Worm (Caenorhabditis elegans): ENCODE data around the gene cubn-1.

The cubn-1 gene

DNA sequence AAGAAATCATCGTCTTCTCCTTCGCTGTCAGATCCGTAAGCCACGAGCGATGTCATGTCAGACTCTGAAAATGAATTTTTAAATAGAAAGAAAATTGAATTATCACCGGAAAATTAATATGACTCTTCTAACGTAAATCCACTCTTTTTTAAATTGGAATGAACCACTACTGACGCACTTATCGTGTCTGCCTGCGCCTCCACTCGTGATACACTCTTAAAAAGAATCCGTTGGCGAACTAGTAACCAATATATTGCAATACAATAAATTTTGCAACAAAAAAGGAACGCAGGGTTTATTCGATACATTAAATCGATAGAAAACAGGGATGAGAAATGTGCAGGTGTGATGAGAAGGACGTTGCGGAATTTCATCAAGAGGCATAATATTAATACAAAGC, 48.3 kb downstream of the cubn-1 start, which contains the start of gene ccch-3:
TSS of gene ccch-3 (minus strand) at position 262 of the 400 bp plus-strand sequence.
- TF ChIP-seq snpc-4 (tag; optimal IDR thresholded peaks at IDR 0.05) = peak; percentile 74
- TF ChIP-seq nhr-84 (tag; optimal IDR thresholded peaks at IDR 0.05) = no peak
- no peak for TF ChIP-seq ces-1 (GFP tag; optimal IDR thresholded peaks at IDR 0.05)
- peak; percentile 72 for TF ChIP-seq lin-13 (GFP tag; optimal IDR thresholded peaks at IDR 0.05)
- TF ChIP-seq dpl-1 (GFP tag; optimal IDR thresholded peaks at IDR 0.05) = peak; percentile 63 to 83 (median 81)
- peak in 1 of 2 experiments; percentile 59 for TF ChIP-seq mdl-1 (tag; optimal IDR thresholded peaks at IDR 0.05)
- no peak for TF ChIP-seq mef-2 (tag; optimal IDR thresholded peaks at IDR 0.05)
- TF ChIP-seq lin-14 (GFP tag; optimal IDR thresholded peaks at IDR 0.05) = peak; percentile 90
- TF ChIP-seq isw-1 (GFP tag; IDR thresholded peaks at IDR 0.05) = peak; percentile 28
- no peak for TF ChIP-seq ztf-11 (tag; optimal IDR thresholded peaks at IDR 0.05)
- TF ChIP-seq lin-39 (tag; optimal IDR thresholded peaks at IDR 0.05) = no peak
- TF ChIP-seq hlh-17 (GFP tag; optimal IDR thresholded peaks at IDR 0.05; ENCODE audit: borderline replicate concordance) = no peak
- peak; percentile 17 for TF ChIP-seq fkh-10 (GFP tag; optimal IDR thresholded peaks at IDR 0.05)
- peak; percentile 57 for TF ChIP-seq pax-3 (tag; optimal IDR thresholded peaks at IDR 0.05)
- TF ChIP-seq F16B12.6 (tag; optimal IDR thresholded peaks at IDR 0.05) = peak; percentile 48
- peak; percentile 51 for TF ChIP-seq ceh-8 (GFP tag; optimal IDR thresholded peaks at IDR 0.05)
- TF ChIP-seq nhr-71 (tag; optimal IDR thresholded peaks at IDR 0.05) = peak; percentile 84
- peak; percentile 79 for TF ChIP-seq rnt-1 (tag; optimal IDR thresholded peaks at IDR 0.05)
- TF ChIP-seq ets-5 (GFP tag; IDR thresholded peaks at IDR 0.05) = no peak
- TF ChIP-seq C34B4.2 (tag; optimal IDR thresholded peaks at IDR 0.05) = no peak
- TF ChIP-seq efl-1 (optimal IDR thresholded peaks at IDR 0.05) = peak; percentile 72 to 80
- TF ChIP-seq efl-1 (GFP tag; optimal IDR thresholded peaks at IDR 0.05 in 1 of 2) = peak; percentile 78 to 97
- TF ChIP-seq nhr-237 (tag; optimal IDR thresholded peaks at IDR 0.05) = no peak
- TF ChIP-seq unc-98 (GFP tag; IDR thresholded peaks at IDR 0.05) = no peak
- TF ChIP-seq snu-23 (GFP tag; optimal IDR thresholded peaks at IDR 0.05) = no peak
- TF ChIP-seq egl-27 (tag; optimal IDR thresholded peaks at IDR 0.05) = no peak
- no peak for TF ChIP-seq pqm-1 (tag; optimal IDR thresholded peaks at IDR 0.05)
- TF ChIP-seq sup-37 (GFP tag; optimal IDR thresholded peaks at IDR 0.05) = no peak
- TF ChIP-seq zip-4 (GFP tag; optimal IDR thresholded peaks at IDR 0.05) = no peak
- peak; percentile 43 for TF ChIP-seq irx-1 (tag; optimal IDR thresholded peaks at IDR 0.05)
- no peak for TF ChIP-seq mab-9 (GFP tag; IDR thresholded peaks at IDR 0.05)
- peak; percentile 79 to 88 for TF ChIP-seq lsy-2 (tag; optimal IDR thresholded peaks at IDR 0.05)
- TF ChIP-seq nhr-20 (tag; optimal IDR thresholded peaks at IDR 0.05) = peak; percentile 92
- TF ChIP-seq hpl-2 (GFP tag; optimal IDR thresholded peaks at IDR 0.05) = no peak
- TF ChIP-seq unc-30 (tag; optimal IDR thresholded peaks at IDR 0.05) = no peak
- TF ChIP-seq vab-15 (tag; optimal IDR thresholded peaks at IDR 0.05) = peak; percentile 45
- 0 out of 2 replicates have a peak, but pooled peaks have one; percentile 30 for TF ChIP-seq grh-1 (GFP tag; IDR thresholded peaks at IDR 0.05)
- no peak for TF ChIP-seq aly-2 (tag; optimal IDR thresholded peaks at IDR 0.05)
- TF ChIP-seq dsc-1 (tag; optimal IDR thresholded peaks at IDR 0.05) = peak; percentile 69
- TF ChIP-seq alr-1 (tag; optimal IDR thresholded peaks at IDR 0.05; ENCODE audit: borderline replicate concordance) = no peak
- TF ChIP-seq tbx-2 (tag; optimal IDR thresholded peaks at IDR 0.05) = peak; percentile 77
- no peak for TF ChIP-seq ceh-63 (GFP tag; optimal IDR thresholded peaks at IDR 0.05)
- no peak for TF ChIP-seq nhr-28 (tag; optimal IDR thresholded peaks at IDR 0.05)
- TF ChIP-seq efl-3 (GFP tag; optimal IDR thresholded peaks at IDR 0.05) = no peak
- peak; percentile 78 for TF ChIP-seq unc-130 (tag; optimal IDR thresholded peaks at IDR 0.05)
- TF ChIP-seq lin-35 (GFP tag; optimal IDR thresholded peaks at IDR 0.05) = peak; percentile 76 to 86
- no peak for TF ChIP-seq lin-15B (tag; optimal IDR thresholded peaks at IDR 0.05)
- peak; percentile 27 to 50 (median 44) for TF ChIP-seq ceh-82 (tag; optimal IDR thresholded peaks at IDR 0.05)
- TF ChIP-seq nhr-85 (tag) = peak; percentile 86
- no peak for TF ChIP-seq ama-1 (optimal IDR thresholded peaks at IDR 0.05)
- TF ChIP-seq C16A3.4 (tag; optimal IDR thresholded peaks at IDR 0.05) = peak; percentile 85
- no peak for TF ChIP-seq nhr-12 (tag; optimal IDR thresholded peaks at IDR 0.05)
- peak in 3 of 6 experiments; percentile 7 to 71 (median 39) for TF ChIP-seq elt-3 (tag; optimal IDR thresholded peaks at IDR 0.05)
